Worm (Caenorhabditis elegans) whole organism, early embryonic: ENCODE results near the gene col-161.

Experiments used
- B0310.2 ChIP-seq: sonication (generic microtip); optimal IDR thresholded peaks from 2 replicates; lab custom pipeline; 2016; ENCODE audit warnings: mild to moderate bottlenecking, missing genetic modification characterization, missing compliant biosample characterization
- F13C5.2 ChIP-seq: sonication (generic microtip); optimal IDR thresholded peaks from 2 replicates; lab custom pipeline; 2017; ENCODE audit warnings: mild to moderate bottlenecking, missing genetic modification characterization, inconsistent platforms, missing compliant biosample characterization
- aly-1 ChIP-seq: sonication (generic microtip); optimal IDR thresholded peaks from 2 replicates; lab custom pipeline; 2016; ENCODE audit warnings: missing genetic modification characterization, missing compliant biosample characterization
- ama-1 ChIP-seq: fragments of 150-350 bp; optimal IDR thresholded peaks from 2 replicates; lab custom pipeline; 2014
- ceh-13 ChIP-seq: fragments of 200-800 bp; sonication (Bioruptor generic); optimal IDR thresholded peaks from 2 replicates; lab custom pipeline; 2018; ENCODE audit warnings: mild to moderate bottlenecking, missing genetic modification characterization, missing compliant biosample characterization
- ceh-36 ChIP-seq: sonication (generic microtip); optimal IDR thresholded peaks from 2 replicates; lab custom pipeline; 2016; ENCODE audit warnings: missing genetic modification characterization, inconsistent platforms, missing compliant biosample characterization
- ets-7 ChIP-seq: sonication (generic microtip); optimal IDR thresholded peaks from 2 replicates; lab custom pipeline; 2016; ENCODE audit warnings: missing genotype, missing genetic modification characterization, missing compliant biosample characterization
- flt-1 ChIP-seq: fragments of 200-800 bp; sonication (Bioruptor generic); IDR thresholded peaks from 2 replicates; pipeline ENCODE4 v1.3.6; 2022; ENCODE audit warnings: missing genetic modification characterization, missing compliant biosample characterization
- hmbx-1 ChIP-seq: sonication (generic microtip); optimal IDR thresholded peaks from 2 replicates; lab custom pipeline; 2016; ENCODE audit warnings: mild to moderate bottlenecking, missing genetic modification characterization, missing compliant biosample characterization
- hmg-4 ChIP-seq: fragments of 200-800 bp; sonication (Bioruptor generic); optimal IDR thresholded peaks from 2 replicates; lab custom pipeline; 2018; ENCODE audit warnings: mild to moderate bottlenecking, missing genetic modification characterization, missing compliant biosample characterization
- hnd-1 ChIP-seq: sonication (generic microtip); optimal IDR thresholded peaks from 2 replicates; lab custom pipeline; 2016; ENCODE audit warnings: missing genetic modification characterization, missing compliant biosample characterization
- pes-1 ChIP-seq: fragments of 200-800 bp; sonication (Bioruptor generic); IDR thresholded peaks from 2 replicates; pipeline ENCODE4 v1.3.6; 2022; ENCODE audit warnings: missing genetic modification reagents, missing genetic modification characterization, missing compliant biosample characterization
- scrt-1 ChIP-seq: fragments of 200-800 bp; sonication (Bioruptor generic); IDR thresholded peaks from 2 replicates; pipeline ENCODE4 v1.3.6; 2022; ENCODE audit warnings: missing genetic modification characterization, missing compliant biosample characterization
- sea-1 ChIP-seq: fragments of 200-800 bp; sonication (Bioruptor generic); conservative IDR thresholded peaks from 2 replicates; pipeline ENCODE4 v1.3.6; 2022; ENCODE audit warnings: missing genetic modification characterization, missing compliant biosample characterization
- tbx-11 ChIP-seq: fragments of 200-800 bp; sonication (Bioruptor generic); IDR thresholded peaks from 2 replicates; pipeline ENCODE4 v1.3.6; 2022; ENCODE audit warnings: missing genetic modification characterization, missing compliant biosample characterization
- tbx-37 ChIP-seq: fragments of 200-800 bp; sonication (Bioruptor generic); conservative IDR thresholded peaks from 2 replicates; pipeline ENCODE4 v1.3.6; 2022; ENCODE audit warnings: missing genetic modification reagents, missing genetic modification characterization, missing compliant biosample characterization
- tra-4 ChIP-seq: sonication (generic microtip); optimal IDR thresholded peaks from 2 replicates; lab custom pipeline; 2017; ENCODE audit warnings: missing genetic modification characterization, missing compliant biosample characterization

Gene col-161

ce11 chrV:13358823-13359592 lies 41.2 kb upstream of the col-161 start, which contains the start of gene F32H5.3:
Gene F32H5.3 (plus strand): TSS chrV:13359335.
- TF ChIP-seq ets-7 (tag; lab: Kevin White, UChicago), result no peak
- no peak for TF ChIP-seq flt-1 (GFP tag; lab: Robert Waterston, UW)
- no peak for TF ChIP-seq aly-1 (tag; lab: Kevin White, UChicago)
- TF ChIP-seq ceh-13 (GFP tag; lab: Kevin White, UChicago), result no peak
- no peak for TF ChIP-seq hnd-1
- TF ChIP-seq tra-4 (tag; lab: Kevin White, UChicago), result no peak
- no peak for TF ChIP-seq tbx-11
- TF ChIP-seq hmbx-1 (tag; lab: Kevin White, UChicago), result no peak
- no peak for TF ChIP-seq scrt-1 (GFP tag; lab: Robert Waterston, UW)
- no peak for TF ChIP-seq pes-1 (GFP tag; lab: Robert Waterston, UW)
- no peak for TF ChIP-seq ama-1
- no peak for TF ChIP-seq hmg-4 (GFP tag; lab: Kevin White, UChicago)

ce11 chrV:13357652-13358281 lies 40.0 kb upstream of the col-161 start, which contains the start of gene F32H5.1:
Gene F32H5.1 (minus strand): TSS chrV:13358037.
- TF ChIP-seq B0310.2 (tag; lab: Kevin White, UChicago) (no peak), hmg-4 (GFP tag; lab: Kevin White, UChicago) (no peak)

- TF ChIP-seq tbx-37, result no peak
- TF ChIP-seq scrt-1 (GFP tag; lab: Robert Waterston, UW), result no peak
- TF ChIP-seq aly-1 (tag; lab: Kevin White, UChicago), result no peak
- TF ChIP-seq B0310.2 (tag; lab: Kevin White, UChicago), result no peak
- no peak for TF ChIP-seq tra-4 (tag; lab: Kevin White, UChicago)
- TF ChIP-seq sea-1, result no peak
- no peak for TF ChIP-seq pes-1 (GFP tag; lab: Robert Waterston, UW)
- TF ChIP-seq ets-7 (tag; lab: Kevin White, UChicago), result no peak
- no peak for TF ChIP-seq ceh-36
- TF ChIP-seq flt-1 (GFP tag; lab: Robert Waterston, UW), result no peak
- no peak for TF ChIP-seq ceh-13 (GFP tag; lab: Kevin White, UChicago)
- no peak for TF ChIP-seq F13C5.2 (tag; lab: Kevin White, UChicago)
- no peak for TF ChIP-seq ama-1
- TF ChIP-seq hnd-1, result no peak
These were observed 38.4 kb upstream of the col-161 start for ce11 chrV:13356210-13356609.

ce11 chrV:13352415-13352814 lies 34.6 kb upstream of the col-161 start:
- no peak for TF ChIP-seq hmbx-1 (tag; lab: Kevin White, UChicago)

ce11 chrV:13351773-13352172 lies 34.0 kb upstream of the col-161 start:
- TF ChIP-seq B0310.2 (tag; lab: Kevin White, UChicago) (no peak), hmg-4 (GFP tag; lab: Kevin White, UChicago) (no peak), hnd-1 (no peak), scrt-1 (GFP tag; lab: Robert Waterston, UW) (no peak), ama-1 (no peak), ceh-13 (GFP tag; lab: Kevin White, UChicago) (no peak), ceh-36 (no peak), aly-1 (tag; lab: Kevin White, UChicago) (no peak), tra-4 (tag; lab: Kevin White, UChicago) (no peak), ets-7 (tag; lab: Kevin White, UChicago) (no peak), sea-1 (no peak), F13C5.2 (tag; lab: Kevin White, UChicago) (no peak), tbx-37 (no peak), pes-1 (GFP tag; lab: Robert Waterston, UW) (no peak), hmbx-1 (tag; lab: Kevin White, UChicago) (no peak), flt-1 (GFP tag; lab: Robert Waterston, UW) (no peak), tbx-11 (no peak)

- TF ChIP-seq F13C5.2 (tag; lab: Kevin White, UChicago), result no peak
- TF ChIP-seq hmbx-1 (tag; lab: Kevin White, UChicago), result no peak
- TF ChIP-seq sea-1, result no peak
- TF ChIP-seq ama-1, result no peak
- no peak for TF ChIP-seq ceh-13 (GFP tag; lab: Kevin White, UChicago)
- no peak for TF ChIP-seq hmg-4 (GFP tag; lab: Kevin White, UChicago)
- no peak for TF ChIP-seq hnd-1
- TF ChIP-seq pes-1 (GFP tag; lab: Robert Waterston, UW), result no peak
- no peak for TF ChIP-seq tbx-11
- no peak for TF ChIP-seq aly-1 (tag; lab: Kevin White, UChicago)
- no peak for TF ChIP-seq scrt-1 (GFP tag; lab: Robert Waterston, UW)
- TF ChIP-seq ets-7 (tag; lab: Kevin White, UChicago), result no peak
- TF ChIP-seq flt-1 (GFP tag; lab: Robert Waterston, UW), result no peak
- no peak for TF ChIP-seq ceh-36
- TF ChIP-seq tbx-37, result no peak
- no peak for TF ChIP-seq B0310.2 (tag; lab: Kevin White, UChicago)
- TF ChIP-seq tra-4 (tag; lab: Kevin White, UChicago), result no peak
These were observed 32.5 kb upstream of the col-161 start for ce11 chrV:13350302-13350701.

ce11 chrV:13345867-13346328 lies 28.1 kb upstream of the col-161 start, which contains the start of gene twk-43:
Gene twk-43 (plus strand): TSS chrV:13346278.
- no peak for TF ChIP-seq flt-1 (GFP tag; lab: Robert Waterston, UW)
- no peak for TF ChIP-seq B0310.2 (tag; lab: Kevin White, UChicago)
- TF ChIP-seq scrt-1 (GFP tag; lab: Robert Waterston, UW), result no peak
- no peak for TF ChIP-seq pes-1 (GFP tag; lab: Robert Waterston, UW)
- TF ChIP-seq hmbx-1 (tag; lab: Kevin White, UChicago), result no peak
- TF ChIP-seq F13C5.2 (tag; lab: Kevin White, UChicago), result no peak
